Worm (Caenorhabditis elegans) whole organism, L1 larva: ENCODE data around the gene F47B8.10.

ENCODE experiments used
- Y116A8C.19 ChIP-seq: sonication (generic microtip); optimal IDR thresholded peaks from 2 replicates; lab custom pipeline; 2016; ENCODE audit warnings: missing compliant biosample characterization, missing genetic modification characterization, borderline replicate concordance
- aha-1 ChIP-seq: fragments of 150-350 bp; optimal IDR thresholded peaks from 2 replicates; lab custom pipeline; 2014; ENCODE audit warnings: missing biosample characterization, missing genetic modification characterization
- blmp-1 ChIP-seq: fragments of 150-350 bp; optimal IDR thresholded peaks from 2 replicates; lab custom pipeline; 2014; ENCODE audit warnings: missing biosample characterization, missing genetic modification characterization
- ceh-63 ChIP-seq: fragments of 200-800 bp; sonication (Bioruptor generic); optimal IDR thresholded peaks from 2 replicates; lab custom pipeline; 2018; ENCODE audit warnings: mild to moderate bottlenecking, missing genetic modification characterization, missing compliant biosample characterization
- ceh-8 ChIP-seq: fragments of 200-800 bp; sonication (Bioruptor generic); optimal IDR thresholded peaks from 2 replicates; lab custom pipeline; 2018; ENCODE audit warnings: mild to moderate bottlenecking, missing genetic modification characterization, moderate library complexity, missing compliant biosample characterization
- ceh-82 ChIP-seq, 3 experiments: fragments of 150-350 bp in 1 of 3; sonication (generic microtip) in 2 of 3; optimal IDR thresholded peaks; 2 replicates each; lab custom pipeline; 2014 to 2017; ENCODE audit warnings: missing biosample characterization in 3 of 3, missing genetic modification characterization in 3 of 3
- ceh-88 ChIP-seq: fragments of 200-800 bp; sonication (Bioruptor generic); IDR thresholded peaks from 2 replicates; pipeline ENCODE4 v1.3.6; 2022; ENCODE audit warnings: missing genetic modification characterization, missing compliant biosample characterization
- ceh-90 ChIP-seq: sonication (generic microtip); optimal IDR thresholded peaks from 2 replicates; lab custom pipeline; 2016; ENCODE audit warnings: missing genetic modification characterization, missing compliant biosample characterization
- dpl-1 ChIP-seq, 3 experiments: fragments of 150-350 bp in 2 of 3; sonication (generic microtip) in 1 of 3; optimal IDR thresholded peaks; 2 replicates each; lab custom pipeline; 2014 to 2017; ENCODE audit warnings: missing biosample characterization in 3 of 3, missing genetic modification characterization in 3 of 3, missing genetic modification reagents in 3 of 3
- egl-13 ChIP-seq: sonication (generic microtip); optimal IDR thresholded peaks from 2 replicates; lab custom pipeline; 2016; ENCODE audit warnings: missing genotype, missing genetic modification reagents, missing genetic modification characterization, missing compliant biosample characterization
- egl-27 ChIP-seq, 2 experiments: fragments of 150-350 bp in 1 of 2; sonication (generic microtip); optimal IDR thresholded peaks; 3 replicates each; lab custom pipeline; 2017 to 2018; ENCODE audit warnings: missing biosample characterization in 2 of 2, missing genetic modification characterization in 2 of 2, missing genetic modification reagents in 2 of 2
- elt-3 ChIP-seq, 6 experiments: fragments of 150-350 bp in 1 of 6; sonication (generic microtip); optimal IDR thresholded peaks; 2 replicates each; lab custom pipeline; 2017 to 2018; ENCODE audit warnings: missing biosample characterization in 6 of 6, missing genetic modification characterization in 6 of 6, inconsistent platforms in 1 of 6
- ets-5 ChIP-seq: fragments of 200-800 bp; sonication (Bioruptor generic); IDR thresholded peaks from 2 replicates; pipeline ENCODE4 v1.3.6; 2022; ENCODE audit warnings: missing genetic modification characterization, missing compliant biosample characterization
- fkh-8 ChIP-seq: sonication (generic microtip); optimal IDR thresholded peaks from 2 replicates; lab custom pipeline; 2016; ENCODE audit warnings: mild to moderate bottlenecking, missing genetic modification characterization, missing compliant biosample characterization
- grh-1 ChIP-seq: fragments of 200-800 bp; sonication (Bioruptor generic); IDR thresholded peaks from 2 replicates; pipeline ENCODE4 v1.3.6; 2022; ENCODE audit warnings: missing genetic modification reagents, missing genetic modification characterization, missing compliant biosample characterization
- hpl-2 ChIP-seq: fragments of 150-350 bp; optimal IDR thresholded peaks from 2 replicates; lab custom pipeline; 2014; ENCODE audit warnings: missing biosample characterization, missing genetic modification reagents, missing genetic modification characterization
- isw-1 ChIP-seq: fragments of 200-800 bp; sonication (Bioruptor generic); IDR thresholded peaks from 2 replicates; pipeline ENCODE4 v1.3.6; 2022; ENCODE audit warnings: missing genetic modification characterization, missing compliant biosample characterization
- jun-1 ChIP-seq: fragments of 150-350 bp; optimal IDR thresholded peaks from 2 replicates; lab custom pipeline; 2014; ENCODE audit warnings: missing biosample characterization, missing genetic modification reagents, missing genetic modification characterization
- lin-14 ChIP-seq: fragments of 200-800 bp; sonication (Bioruptor generic); optimal IDR thresholded peaks from 2 replicates; lab custom pipeline; 2018; ENCODE audit warnings: mild to moderate bottlenecking, missing genetic modification characterization, moderate library complexity, missing compliant biosample characterization
- lin-35 ChIP-seq, 2 experiments: fragments of 150-350 bp; optimal IDR thresholded peaks; 2 replicates each; lab custom pipeline; 2014; ENCODE audit warnings: missing biosample characterization in 2 of 2, missing genetic modification characterization in 2 of 2, missing genetic modification reagents in 2 of 2
- lir-3 ChIP-seq: sonication (generic microtip); optimal IDR thresholded peaks from 2 replicates; lab custom pipeline; 2016; ENCODE audit warnings: mild to moderate bottlenecking, missing genetic modification characterization, moderate library complexity, missing compliant biosample characterization; ENCODE audit not compliant: poor library complexity
- mab-9 ChIP-seq: fragments of 200-800 bp; sonication (Bioruptor generic); IDR thresholded peaks from 2 replicates; pipeline ENCODE4 v1.3.6; 2022; ENCODE audit warnings: missing genetic modification reagents, missing genetic modification characterization, missing compliant biosample characterization
- mdl-1 ChIP-seq, 2 experiments: fragments of 150-350 bp; optimal IDR thresholded peaks; 2 replicates each; lab custom pipeline; 2014 to 2017; ENCODE audit warnings: missing biosample characterization in 2 of 2, missing genetic modification characterization in 2 of 2, inconsistent platforms in 1 of 2
- mep-1 ChIP-seq: fragments of 150-350 bp; optimal IDR thresholded peaks from 2 replicates; lab custom pipeline; 2014; ENCODE audit warnings: missing biosample characterization, missing genetic modification characterization
- nhr-19 ChIP-seq: fragments of 200-800 bp; sonication (Bioruptor generic); conservative IDR thresholded peaks from 2 replicates; pipeline ENCODE4 v1.3.6; 2022; ENCODE audit warnings: missing genetic modification characterization, missing compliant biosample characterization
- nhr-237 ChIP-seq: fragments of 150-350 bp; optimal IDR thresholded peaks from 2 replicates; lab custom pipeline; 2014; ENCODE audit warnings: missing biosample characterization, missing genetic modification characterization
- nhr-47 ChIP-seq: sonication (generic microtip); optimal IDR thresholded peaks from 2 replicates; lab custom pipeline; 2016; ENCODE audit warnings: mild to moderate bottlenecking, missing genetic modification characterization, moderate library complexity, missing compliant biosample characterization
- nhr-71 ChIP-seq: sonication (generic microtip); optimal IDR thresholded peaks from 2 replicates; lab custom pipeline; 2016; ENCODE audit warnings: mild to moderate bottlenecking, missing genetic modification characterization, moderate library complexity, missing compliant biosample characterization
- nhr-76 ChIP-seq: sonication (generic microtip); optimal IDR thresholded peaks from 2 replicates; lab custom pipeline; 2017; ENCODE audit warnings: missing biosample characterization, missing genetic modification characterization
- nhr-77 ChIP-seq: fragments of 150-350 bp; optimal IDR thresholded peaks from 2 replicates; lab custom pipeline; 2014; ENCODE audit warnings: missing biosample characterization, missing genetic modification characterization
- nhr-84 ChIP-seq: sonication (generic microtip); optimal IDR thresholded peaks from 2 replicates; lab custom pipeline; 2017; ENCODE audit warnings: missing biosample characterization, missing genetic modification characterization
- nhr-85 ChIP-seq: sonication (generic microtip); peaks from one replicate; lab custom pipeline; 2016; ENCODE audit warnings: missing genetic modification characterization, inconsistent platforms, missing compliant biosample characterization
- rnt-1 ChIP-seq: sonication (generic microtip); optimal IDR thresholded peaks from 2 replicates; lab custom pipeline; 2016; ENCODE audit warnings: mild to moderate bottlenecking, missing genetic modification characterization, moderate library complexity, missing compliant biosample characterization
- skn-1 ChIP-seq: fragments of 150-350 bp; optimal IDR thresholded peaks from 2 replicates; lab custom pipeline; 2014; ENCODE audit warnings: missing biosample characterization, missing genetic modification characterization
- snu-23 ChIP-seq: sonication (generic microtip); optimal IDR thresholded peaks from 2 replicates; lab custom pipeline; 2016; ENCODE audit warnings: missing genetic modification characterization, missing compliant biosample characterization
- sox-4 ChIP-seq: sonication (generic microtip); optimal IDR thresholded peaks from 2 replicates; lab custom pipeline; 2016; ENCODE audit warnings: missing genetic modification characterization, missing compliant biosample characterization
- swsn-7 ChIP-seq: sonication (generic microtip); optimal IDR thresholded peaks from 2 replicates; lab custom pipeline; 2016; ENCODE audit warnings: missing genetic modification characterization, missing compliant biosample characterization
- unc-62 ChIP-seq: fragments of 150-350 bp; optimal IDR thresholded peaks from 2 replicates; lab custom pipeline; 2014; ENCODE audit warnings: missing biosample characterization, missing genetic modification reagents, missing genetic modification characterization
- vab-15 ChIP-seq: sonication (generic microtip); optimal IDR thresholded peaks from 2 replicates; lab custom pipeline; 2017; ENCODE audit warnings: missing genotype, mild to moderate bottlenecking, missing genetic modification characterization, missing compliant biosample characterization

F47B8.10 gene

ce11 chrV:14322743-14323142 is 19.0 kb upstream of the F47B8.10 start, which contains the start of gene F47B8.3 (continued):
- TF ChIP-seq egl-27 (tag; optimal IDR thresholded peaks at IDR 0.05; lab: Kevin White, UChicago), result no peak
- TF ChIP-seq lir-3 (tag; lab: Kevin White, UChicago), result peak; percentile 9
- TF ChIP-seq, all 84 proteins: peak for 22

- TF ChIP-seq dpl-1 (GFP tag; optimal IDR thresholded peaks at IDR 0.05; lab: Kevin White, UChicago), result no peak
- no peak for TF ChIP-seq nhr-19 (GFP tag; lab: Robert Waterston, UW)
- TF ChIP-seq ceh-8 (GFP tag; lab: Kevin White, UChicago), result peak; percentile 83
- no peak for TF ChIP-seq ceh-90 (tag; lab: Kevin White, UChicago)
These were observed 17.0 kb upstream of the F47B8.10 start, which contains the start of the genes F47B8.4 and F47B8.18 for ce11 chrV:14324502-14325467. TSS of gene F47B8.4 (minus strand) at chrV:14324673. TSS of gene F47B8.18 (minus strand) at chrV:14325464.

ce11 chrV:14327776-14328175 is 14.0 kb upstream of the F47B8.10 start, which contains the start of gene F47B8.5:
TSS of gene F47B8.5 (minus strand) at chrV:14327876.
- no peak for TF ChIP-seq nhr-76 (tag; lab: Kevin White, UChicago)
- no peak for TF ChIP-seq Y116A8C.19 (tag; lab: Kevin White, UChicago)
- no peak for TF ChIP-seq isw-1 (GFP tag; lab: Robert Waterston, UW)
- no peak for TF ChIP-seq ceh-63 (GFP tag; lab: Kevin White, UChicago)
- no peak for TF ChIP-seq sox-4 (tag; lab: Kevin White, UChicago)
- no peak for TF ChIP-seq swsn-7 (tag; lab: Kevin White, UChicago)
- no peak for TF ChIP-seq egl-13 (tag; lab: Kevin White, UChicago)
- TF ChIP-seq vab-15 (tag; lab: Kevin White, UChicago), result no peak
- no peak for TF ChIP-seq hpl-2
- TF ChIP-seq grh-1 (GFP tag; lab: Robert Waterston, UW), result no peak
- no peak for TF ChIP-seq nhr-237 (tag; lab: Kevin White, UChicago)
- no peak for TF ChIP-seq ets-5 (GFP tag; lab: Robert Waterston, UW)
- TF ChIP-seq nhr-47 (tag; lab: Kevin White, UChicago), result no peak
- no peak for TF ChIP-seq nhr-84
- no peak for TF ChIP-seq ceh-82 (tag; optimal IDR thresholded peaks at IDR 0.05; lab: Kevin White, UChicago)
- no peak for TF ChIP-seq jun-1 (tag; lab: Kevin White, UChicago)
- no peak for TF ChIP-seq ceh-90 (tag; lab: Kevin White, UChicago)
- no peak for TF ChIP-seq aha-1 (tag; lab: Kevin White, UChicago)
- no peak for TF ChIP-seq ceh-8 (GFP tag; lab: Kevin White, UChicago)
- no peak for TF ChIP-seq rnt-1 (tag; lab: Kevin White, UChicago)

- TF ChIP-seq unc-62 (no peak), nhr-237 (tag; lab: Kevin White, UChicago) (no peak), ceh-88 (GFP tag; lab: Robert Waterston, UW) (no peak), grh-1 (GFP tag; lab: Robert Waterston, UW) (no peak), mab-9 (no peak), blmp-1 (peak; percentile 13), nhr-77 (tag; lab: Kevin White, UChicago) (no peak), skn-1 (no peak)
These were observed 13.0 kb upstream of the F47B8.10 start, which contains the start of gene pepm-1 for ce11 chrV:14328806-14329205. TSS of gene pepm-1 (plus strand) at chrV:14329106.

- TF ChIP-seq grh-1 (GFP tag; lab: Robert Waterston, UW) (peak; percentile 65), snu-23 (GFP tag; lab: Kevin White, UChicago) (peak; percentile 36), fkh-8 (tag; lab: Kevin White, UChicago) (no peak), nhr-71 (tag; lab: Kevin White, UChicago) (peak; percentile 5), ceh-90 (tag; lab: Kevin White, UChicago) (no peak), ceh-63 (GFP tag; lab: Kevin White, UChicago) (no peak), nhr-85 (tag; lab: Kevin White, UChicago) (peak; percentile 75), elt-3 (tag; optimal IDR thresholded peaks at IDR 0.05; lab: Kevin White, UChicago) (peak in 1 of 6 experiments; percentile 58), blmp-1 (peak; percentile 73), lin-14 (peak; percentile 55), mep-1 (no peak), unc-62 (no peak), mdl-1 (tag; optimal IDR thresholded peaks at IDR 0.05; lab: Kevin White, UChicago) (peak in 1 of 2 experiments; percentile 20), lin-35 (GFP tag; optimal IDR thresholded peaks at IDR 0.05; lab: Kevin White, UChicago) (no peak)
These were observed 10.3 kb upstream of the F47B8.10 start, which contains the start of gene F47B8.8 for ce11 chrV:14331477-14331876. TSS of gene F47B8.8 (plus strand) at chrV:14331733.
